Worm (Caenorhabditis elegans) whole organism, young adult: Measurements from ENCODE around the gene vglu-3.

ENCODE experiments used
- D2030.7 ChIP-seq: fragments of 200-800 bp; sonication (Bioruptor generic); IDR thresholded peaks from 2 replicates; pipeline ENCODE4 v1.3.6; 2022; ENCODE audit warnings: missing genetic modification reagents, missing genetic modification characterization, missing compliant biosample characterization
- F10E7.11 ChIP-seq: sonication (generic microtip); optimal IDR thresholded peaks from 2 replicates; lab custom pipeline; 2017; ENCODE audit warnings: mild to moderate bottlenecking, missing genetic modification characterization, moderate library complexity, missing compliant biosample characterization
- F33H1.4 ChIP-seq: fragments of 200-800 bp; sonication (Bioruptor generic); IDR thresholded peaks from 2 replicates; pipeline ENCODE4 v1.3.6; 2022; ENCODE audit warnings: missing genetic modification reagents, missing genetic modification characterization, missing compliant biosample characterization
- F37B4.10 ChIP-seq: fragments of 200-800 bp; sonication (Bioruptor generic); IDR thresholded peaks from 2 replicates; pipeline ENCODE4 v1.3.6; 2022; ENCODE audit warnings: missing genetic modification characterization, missing compliant biosample characterization
- F52B5.7 ChIP-seq: sonication (generic microtip); optimal IDR thresholded peaks from 2 replicates; lab custom pipeline; 2016; ENCODE audit warnings: mild to moderate bottlenecking, missing genetic modification characterization, missing compliant biosample characterization
- F57C9.4 ChIP-seq: sonication (generic microtip); optimal IDR thresholded peaks from 2 replicates; lab custom pipeline; 2017; ENCODE audit warnings: mild to moderate bottlenecking, missing genetic modification characterization, missing compliant biosample characterization
- K12H6.12 ChIP-seq: fragments of 200-800 bp; sonication (Bioruptor generic); optimal IDR thresholded peaks from 2 replicates; lab custom pipeline; 2018; ENCODE audit warnings: mild to moderate bottlenecking, missing genetic modification characterization, missing compliant biosample characterization
- T26A5.8 ChIP-seq: sonication (generic microtip); optimal IDR thresholded peaks from 2 replicates; lab custom pipeline; 2016; ENCODE audit warnings: missing genetic modification characterization, missing compliant biosample characterization
- Y53F4B.3 ChIP-seq: fragments of 200-800 bp; sonication (Bioruptor generic); IDR thresholded peaks from 2 replicates; pipeline ENCODE4 v1.3.6; 2022; ENCODE audit warnings: missing genetic modification reagents, missing genetic modification characterization, missing compliant biosample characterization
- Y56A3A.18 ChIP-seq: fragments of 200-800 bp; sonication (Bioruptor generic); IDR thresholded peaks from 2 replicates; pipeline ENCODE4 v1.3.6; 2022; ENCODE audit warnings: missing genetic modification reagents, missing genetic modification characterization, missing compliant biosample characterization
- Y79H2A.3 ChIP-seq: fragments of 200-800 bp; sonication (Bioruptor generic); conservative IDR thresholded peaks from 2 replicates; pipeline ENCODE4 v1.3.6; 2022; ENCODE audit warnings: missing genetic modification reagents, missing genetic modification characterization, missing compliant biosample characterization
- Y95B8A.8 ChIP-seq: fragments of 200-800 bp; sonication (Bioruptor generic); IDR thresholded peaks from 2 replicates; pipeline ENCODE4 v1.3.6; 2022; ENCODE audit warnings: missing genetic modification reagents, missing genetic modification characterization, missing compliant biosample characterization
- akir-1 ChIP-seq: fragments of 200-800 bp; sonication (Bioruptor generic); optimal IDR thresholded peaks from 2 replicates; lab custom pipeline; 2018; ENCODE audit warnings: mild to moderate bottlenecking, missing genetic modification characterization, moderate library complexity, missing compliant biosample characterization
- ama-1 ChIP-seq, 3 experiments: fragments of 150-350 bp in 1 of 3; sonication (generic microtip) in 2 of 3; optimal IDR thresholded peaks; 2 replicates each; lab custom pipeline; 2014 to 2018; ENCODE audit warnings: missing biosample characterization in 2 of 3, missing genetic modification characterization in 2 of 3, missing genetic modification reagents in 2 of 3
- athp-1 ChIP-seq: sonication (generic microtip); optimal IDR thresholded peaks from 2 replicates; lab custom pipeline; 2017; ENCODE audit warnings: mild to moderate bottlenecking, missing genetic modification characterization, missing compliant biosample characterization
- attf-5 ChIP-seq: fragments of 200-800 bp; sonication (Bioruptor generic); optimal IDR thresholded peaks from 2 replicates; lab custom pipeline; 2018; ENCODE audit warnings: mild to moderate bottlenecking, missing genetic modification characterization, missing compliant biosample characterization
- ceh-100 ChIP-seq: fragments of 200-800 bp; sonication (Bioruptor generic); IDR thresholded peaks from 2 replicates; pipeline ENCODE4 v1.3.6; 2022; ENCODE audit warnings: missing genetic modification reagents, missing genetic modification characterization, missing compliant biosample characterization
- ceh-58 ChIP-seq: fragments of 200-800 bp; sonication (Bioruptor generic); IDR thresholded peaks from 2 replicates; pipeline ENCODE4 v1.3.6; 2022; ENCODE audit warnings: missing genetic modification characterization, missing compliant biosample characterization
- die-1 ChIP-seq: sonication (generic microtip); optimal IDR thresholded peaks from 2 replicates; lab custom pipeline; 2016; ENCODE audit warnings: missing genotype, mild to moderate bottlenecking, missing genetic modification characterization, missing compliant biosample characterization
- egl-44 ChIP-seq: fragments of 200-800 bp; sonication (Bioruptor generic); IDR thresholded peaks from 2 replicates; pipeline ENCODE4 v1.3.6; 2022; ENCODE audit warnings: missing genetic modification reagents, missing genetic modification characterization, missing compliant biosample characterization
- egrh-3 ChIP-seq: fragments of 200-800 bp; sonication (Bioruptor generic); IDR thresholded peaks from 2 replicates; pipeline ENCODE4 v1.3.6; 2022; ENCODE audit warnings: missing genetic modification reagents, missing genetic modification characterization, missing compliant biosample characterization
- gei-17 ChIP-seq: fragments of 200-800 bp; sonication (Bioruptor generic); optimal IDR thresholded peaks from 2 replicates; lab custom pipeline; 2018; ENCODE audit warnings: mild to moderate bottlenecking, missing genetic modification characterization, missing compliant biosample characterization
- him-1 ChIP-seq: sonication (generic microtip); optimal IDR thresholded peaks from 2 replicates; lab custom pipeline; 2016; ENCODE audit warnings: missing genotype, missing genetic modification reagents, missing genetic modification characterization, missing compliant biosample characterization
- hlh-12 ChIP-seq: sonication (generic microtip); optimal IDR thresholded peaks from 2 replicates; lab custom pipeline; 2016; ENCODE audit warnings: missing genetic modification characterization, missing compliant biosample characterization
- hsf-1 ChIP-seq: fragments of 200-800 bp; sonication (Bioruptor generic); IDR thresholded peaks from 2 replicates; pipeline ENCODE4 v1.3.6; 2022; ENCODE audit warnings: missing genetic modification reagents, missing genetic modification characterization, missing compliant biosample characterization
- lin-35 ChIP-seq, 3 experiments: fragments of 150-350 bp in 2 of 3; sonication (generic microtip) in 1 of 3; optimal IDR thresholded peaks; 2 replicates each; lab custom pipeline; 2014 to 2018; ENCODE audit warnings: missing biosample characterization in 3 of 3, missing genetic modification characterization in 3 of 3, missing genetic modification reagents in 3 of 3
- madf-3 ChIP-seq: fragments of 200-800 bp; sonication (Bioruptor generic); IDR thresholded peaks from 2 replicates; pipeline ENCODE4 v1.3.6; 2022; ENCODE audit warnings: missing genetic modification reagents, missing genetic modification characterization, missing compliant biosample characterization
- mxl-1 ChIP-seq: sonication (generic microtip); optimal IDR thresholded peaks from 2 replicates; lab custom pipeline; 2016; ENCODE audit warnings: missing genetic modification characterization, missing compliant biosample characterization
- nfya-2 ChIP-seq: fragments of 200-800 bp; sonication (Bioruptor generic); IDR thresholded peaks from 2 replicates; pipeline ENCODE4 v1.3.6; 2022; ENCODE audit warnings: missing genetic modification reagents, missing genetic modification characterization, missing compliant biosample characterization
- nhr-27 ChIP-seq: fragments of 200-800 bp; sonication (Bioruptor generic); optimal IDR thresholded peaks from 2 replicates; lab custom pipeline; 2018; ENCODE audit warnings: mild to moderate bottlenecking, missing genetic modification characterization, moderate library complexity, missing compliant biosample characterization
- nhr-90 ChIP-seq: sonication (generic microtip); optimal IDR thresholded peaks from 2 replicates; lab custom pipeline; 2016; ENCODE audit warnings: missing genotype, mild to moderate bottlenecking, missing genetic modification characterization, missing compliant biosample characterization
- rcor-1 ChIP-seq: fragments of 200-800 bp; sonication (Bioruptor generic); IDR thresholded peaks from 2 replicates; pipeline ENCODE4 v1.3.6; 2022; ENCODE audit warnings: missing genetic modification reagents, missing genetic modification characterization, missing compliant biosample characterization
- rec-8 ChIP-seq, 2 experiments: sonication (generic microtip); optimal IDR thresholded peaks; 2 replicates each; lab custom pipeline; 2016; ENCODE audit warnings: mild to moderate bottlenecking in 2 of 2, missing genetic modification characterization in 2 of 2, missing genetic modification reagents in 2 of 2, missing genotype in 2 of 2, missing biosample characterization in 1 of 2, missing compliant biosample characterization in 1 of 2, moderate library complexity in 1 of 2
- repo-1 ChIP-seq: sonication (generic microtip); optimal IDR thresholded peaks from 2 replicates; lab custom pipeline; 2017; ENCODE audit warnings: mild to moderate bottlenecking, missing genetic modification characterization, missing compliant biosample characterization
- rpc-1 ChIP-seq, 2 experiments: fragments of 150-350 bp in 1 of 2; sonication (generic microtip) in 1 of 2; optimal IDR thresholded peaks; 2 replicates each; lab custom pipeline; 2014 to 2018; ENCODE audit warnings: missing biosample characterization in 1 of 2, missing genetic modification characterization in 1 of 2, missing genetic modification reagents in 1 of 2, missing genotype in 1 of 2
- sea-2 ChIP-seq: fragments of 200-800 bp; sonication (Bioruptor generic); IDR thresholded peaks from 2 replicates; pipeline ENCODE4 v1.3.6; 2022; ENCODE audit warnings: missing genetic modification characterization, missing compliant biosample characterization
- tbp1 ChIP-seq: fragments of 200-800 bp; sonication (Bioruptor generic); optimal IDR thresholded peaks from 2 replicates; lab custom pipeline; 2018; ENCODE audit warnings: mild to moderate bottlenecking, missing genetic modification characterization, missing compliant biosample characterization
- tlf-1 ChIP-seq: fragments of 200-800 bp; sonication (Bioruptor generic); optimal IDR thresholded peaks from 2 replicates; lab custom pipeline; 2018; ENCODE audit warnings: mild to moderate bottlenecking, missing genetic modification characterization, missing compliant biosample characterization
- zim-3 ChIP-seq: sonication (generic microtip); optimal IDR thresholded peaks from 2 replicates; lab custom pipeline; 2017; ENCODE audit warnings: mild to moderate bottlenecking, missing genetic modification characterization, moderate library complexity, missing compliant biosample characterization
- ztf-18 ChIP-seq: sonication (generic microtip); optimal IDR thresholded peaks from 2 replicates; lab custom pipeline; 2016; ENCODE audit warnings: missing genotype, mild to moderate bottlenecking, missing genetic modification characterization, missing compliant biosample characterization
- ztf-22 ChIP-seq: fragments of 200-800 bp; sonication (Bioruptor generic); optimal IDR thresholded peaks from 2 replicates; lab custom pipeline; 2018; ENCODE audit warnings: mild to moderate bottlenecking, missing genetic modification characterization, moderate library complexity, missing compliant biosample characterization

Gene vglu-3

DNA sequence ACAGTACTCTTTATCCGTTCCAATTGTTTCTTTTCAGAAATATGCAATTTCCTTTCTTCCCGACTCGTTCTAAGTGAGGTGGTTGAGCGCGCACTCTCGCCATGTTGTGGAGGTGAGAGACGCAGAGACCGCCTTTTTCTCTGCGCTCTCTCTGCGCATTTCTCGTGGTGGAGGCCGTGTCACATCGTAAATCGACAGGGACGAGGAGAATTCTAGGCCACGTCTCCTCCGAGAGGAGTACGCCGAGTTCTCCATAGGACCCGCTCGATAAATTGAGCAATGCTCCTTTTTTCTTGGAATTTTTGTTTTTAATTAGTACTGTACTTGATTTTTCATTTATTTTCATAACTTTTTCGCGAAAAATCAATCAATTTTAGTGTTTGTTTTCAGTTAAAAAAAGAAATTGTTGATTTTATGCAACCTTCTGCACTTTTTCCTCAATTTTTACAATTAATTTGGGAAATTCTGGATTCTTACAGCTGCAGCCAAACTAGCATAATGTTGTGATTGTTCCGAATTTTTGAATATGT, 29.3 kb upstream of the vglu-3 start, which contains the start of gene cnk-1 (continued):
- TF ChIP-seq lin-35 (GFP tag; optimal IDR thresholded peaks at IDR 0.05; lab: Kevin White, UChicago): peak in 1 of 3 experiments; percentile 29
- no peak; the same call in 1 of the 2 replicates for TF ChIP-seq Y53F4B.3
- no peak for TF ChIP-seq die-1 (tag; lab: Kevin White, UChicago)
- no peak for TF ChIP-seq rpc-1 (optimal IDR thresholded peaks at IDR 0.05; lab: Kevin White, UChicago)
- no peak for TF ChIP-seq rpc-1 (tag; optimal IDR thresholded peaks at IDR 0.05; lab: Kevin White, UChicago)
- TF ChIP-seq nfya-2 (GFP tag; lab: Robert Waterston, UW): peak; percentile 91
- TF ChIP-seq egl-44 (GFP tag; lab: Robert Waterston, UW): peak; percentile 91
- no peak for TF ChIP-seq F10E7.11 (tag; lab: Kevin White, UChicago)
- TF ChIP-seq mxl-1 (tag; lab: Kevin White, UChicago): no peak
- TF ChIP-seq, all 124 proteins: peak for 86

DNA sequence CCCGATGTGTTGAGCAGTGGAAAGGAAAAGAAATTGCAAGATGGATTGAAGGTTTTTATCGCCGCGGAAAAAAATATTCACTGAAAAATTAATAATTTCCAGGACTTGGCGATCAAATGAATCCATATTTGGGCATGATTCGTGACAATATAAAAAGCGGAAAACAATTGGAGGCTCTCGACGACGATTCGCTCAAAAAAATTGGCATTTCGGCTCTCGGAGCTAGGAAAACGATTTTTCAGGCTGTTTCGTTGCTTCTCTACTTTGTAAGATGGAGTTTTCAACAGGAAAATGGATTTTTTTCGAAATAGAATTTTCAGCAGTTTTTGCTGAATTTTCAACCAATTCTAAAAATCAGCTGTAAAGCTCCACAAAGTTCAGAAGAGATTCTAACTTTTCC, 28.4 kb upstream of the vglu-3 start:
- TF ChIP-seq F37B4.10 (GFP tag; lab: Robert Waterston, UW) (no peak), nfya-2 (GFP tag; lab: Robert Waterston, UW) (no peak), him-1 (tag; lab: Kevin White, UChicago) (no peak), nhr-27 (no peak), zim-3 (tag; lab: Kevin White, UChicago) (no peak), Y79H2A.3 (no peak), hsf-1 (GFP tag; lab: Robert Waterston, UW) (no peak), F57C9.4 (tag; lab: Kevin White, UChicago) (no peak), akir-1 (GFP tag; lab: Kevin White, UChicago) (no peak), K12H6.12 (tag; lab: Kevin White, UChicago) (no peak), nhr-90 (tag; lab: Kevin White, UChicago) (no peak), F33H1.4 (no peak), ceh-58 (GFP tag; lab: Robert Waterston, UW) (no peak), attf-5 (no peak), rec-8 (tag; optimal IDR thresholded peaks at IDR 0.05; lab: Kevin White, UChicago) (no peak), rcor-1 (no peak), athp-1 (tag; lab: Kevin White, UChicago) (no peak), sea-2 (no peak)

- no peak for TF ChIP-seq gei-17
- no peak for TF ChIP-seq ztf-22 (GFP tag; lab: Kevin White, UChicago)
- TF ChIP-seq rpc-1 (optimal IDR thresholded peaks at IDR 0.05; lab: Kevin White, UChicago): no peak
- no peak for TF ChIP-seq rpc-1 (tag; optimal IDR thresholded peaks at IDR 0.05; lab: Kevin White, UChicago)
- TF ChIP-seq T26A5.8: no peak
- no peak for TF ChIP-seq Y95B8A.8 (GFP tag; lab: Robert Waterston, UW)
- no peak for TF ChIP-seq F52B5.7 (tag; lab: Kevin White, UChicago)
- no peak for TF ChIP-seq Y56A3A.18 (GFP tag; lab: Robert Waterston, UW)
- no peak for TF ChIP-seq ztf-18 (tag; lab: Kevin White, UChicago)
- TF ChIP-seq tbp1 (GFP tag; lab: Kevin White, UChicago): no peak
- no peak for TF ChIP-seq hlh-12 (tag; lab: Kevin White, UChicago)
- TF ChIP-seq repo-1 (tag; lab: Kevin White, UChicago): no peak
- TF ChIP-seq D2030.7 (GFP tag; lab: Robert Waterston, UW): no peak
- TF ChIP-seq tlf-1 (GFP tag; lab: Kevin White, UChicago): no peak
- no peak for TF ChIP-seq madf-3
- no peak for TF ChIP-seq egrh-3 (GFP tag; lab: Robert Waterston, UW)
- TF ChIP-seq ceh-100 (GFP tag; lab: Robert Waterston, UW): no peak
- TF ChIP-seq ama-1 (optimal IDR thresholded peaks at IDR 0.05; lab: Kevin White, UChicago): no peak
- TF ChIP-seq ama-1 (GFP tag; optimal IDR thresholded peaks at IDR 0.05; lab: Kevin White, UChicago): no peak
- TF ChIP-seq lin-35 (GFP tag; optimal IDR thresholded peaks at IDR 0.05; lab: Kevin White, UChicago): no peak
Observed at ce11 chrIII:10278826-10279225, 21.4 kb upstream of the vglu-3 start, which contains the start of gene pad-2. Gene pad-2, plus strand, starts transcription at chrIII:10279126.
